Fruit fly (Drosophila melanogaster) whole organism, embryonic: ENCODE measurements around the gene aop.

ENCODE experiments used
- Aef1 ChIP-seq: fragments of 200-800 bp; sonication (Bioruptor generic); IDR thresholded peaks from 3 replicates; pipeline ENCODE4 v1.3.6; 2022; ENCODE audit warnings: missing biosample characterization, missing genetic modification characterization
- CG1024 ChIP-seq: fragments of 200-800 bp; sonication (Bioruptor generic); IDR thresholded peaks from 2 replicates; pipeline ENCODE4 v1.3.6; 2022; ENCODE audit warnings: missing biosample characterization, missing genetic modification characterization
- CG10321 ChIP-seq: fragments of 200-800 bp; sonication (Bioruptor generic); IDR thresholded peaks from 2 replicates; pipeline ENCODE4 v1.3.6; 2022; ENCODE audit warnings: missing biosample characterization, missing genetic modification characterization
- CG10654 ChIP-seq: fragments of 200-800 bp; sonication (Bioruptor generic); optimal IDR thresholded peaks from 2 replicates; lab custom pipeline; 2016; ENCODE audit warnings: missing biosample characterization, missing genetic modification characterization
- CG12104 ChIP-seq: fragments of 200-800 bp; sonication (Bioruptor generic); optimal IDR thresholded peaks from 3 replicates; lab custom pipeline; 2016; ENCODE audit warnings: missing biosample characterization, missing genetic modification characterization
- CG12744 ChIP-seq: fragments of 200-800 bp; sonication (Bioruptor generic); optimal IDR thresholded peaks from 2 replicates; lab custom pipeline; 2016; ENCODE audit warnings: missing biosample characterization, missing genetic modification characterization
- CG13123 ChIP-seq: fragments of 200-800 bp; sonication (Bioruptor generic); optimal IDR thresholded peaks from 2 replicates; lab custom pipeline; 2016; ENCODE audit warnings: missing biosample characterization, missing genetic modification characterization
- CG15011 ChIP-seq: fragments of 200-800 bp; sonication (Bioruptor generic); optimal IDR thresholded peaks from 3 replicates; lab custom pipeline; 2018; ENCODE audit warnings: missing biosample characterization, mild to moderate bottlenecking, missing genetic modification characterization
- CG15073 ChIP-seq: fragments of 200-800 bp; sonication (Bioruptor generic); optimal IDR thresholded peaks from 2 replicates; lab custom pipeline; 2016; ENCODE audit warnings: missing biosample characterization, missing genetic modification characterization
- CG15601 ChIP-seq: fragments of 200-800 bp; sonication (Bioruptor generic); optimal IDR thresholded peaks from 3 replicates; lab custom pipeline; 2019; ENCODE audit warnings: missing biosample characterization, mild to moderate bottlenecking, missing genetic modification characterization, moderate library complexity
- CG16815 ChIP-seq: fragments of 200-800 bp; sonication (Bioruptor generic); optimal IDR thresholded peaks from 3 replicates; lab custom pipeline; 2017; ENCODE audit warnings: missing biosample characterization, mild to moderate bottlenecking, missing genetic modification characterization
- CG17612 ChIP-seq: fragments of 200-800 bp; sonication (Bioruptor generic); IDR thresholded peaks from 2 replicates; pipeline ENCODE4 v1.3.6; 2022; ENCODE audit warnings: missing biosample characterization, missing genetic modification characterization
- CG2129 ChIP-seq: fragments of 200-800 bp; sonication (Bioruptor generic); IDR thresholded peaks from 2 replicates; pipeline ENCODE4 v1.3.6; 2022; ENCODE audit warnings: missing biosample characterization, missing genetic modification characterization; ENCODE audit not compliant: partially characterized antibody
- CG30431 ChIP-seq: fragments of 200-800 bp; sonication (Bioruptor generic); optimal IDR thresholded peaks from 2 replicates; lab custom pipeline; 2017; ENCODE audit warnings: missing biosample characterization, missing genetic modification characterization
- CG3065 ChIP-seq: fragments of 200-800 bp; sonication (Bioruptor generic); optimal IDR thresholded peaks from 2 replicates; lab custom pipeline; 2016; ENCODE audit warnings: missing biosample characterization, missing genetic modification characterization
- CG3407 ChIP-seq: fragments of 200-800 bp; sonication (Bioruptor generic); optimal IDR thresholded peaks from 2 replicates; lab custom pipeline; 2018; ENCODE audit warnings: missing biosample characterization, mild to moderate bottlenecking, missing genetic modification characterization
- CG4360 ChIP-seq: fragments of 200-800 bp; sonication (Bioruptor generic); IDR thresholded peaks from 2 replicates; pipeline ENCODE4 v1.3.6; 2022; ENCODE audit warnings: missing biosample characterization, missing genetic modification characterization
- CG4404 ChIP-seq: fragments of 200-800 bp; sonication (Bioruptor generic); IDR thresholded peaks from 2 replicates; pipeline ENCODE4 v1.3.6; 2022; ENCODE audit warnings: missing biosample characterization, missing genetic modification characterization
- CG6854 ChIP-seq: fragments of 200-800 bp; sonication (Bioruptor generic); optimal IDR thresholded peaks from 3 replicates; lab custom pipeline; 2017; ENCODE audit warnings: missing biosample characterization, mild to moderate bottlenecking, missing genetic modification characterization
- CG8089 ChIP-seq: fragments of 200-800 bp; sonication (Bioruptor generic); optimal IDR thresholded peaks from 3 replicates; lab custom pipeline; 2016; ENCODE audit warnings: missing biosample characterization, missing genetic modification characterization
- CG8924 ChIP-seq: fragments of 200-800 bp; optimal IDR thresholded peaks from 3 replicates; lab custom pipeline; 2019; ENCODE audit warnings: missing biosample characterization, mild to moderate bottlenecking, missing genetic modification characterization, moderate library complexity
- CG9797 ChIP-seq: fragments of 200-800 bp; sonication (Bioruptor generic); optimal IDR thresholded peaks from 3 replicates; lab custom pipeline; 2018; ENCODE audit warnings: missing biosample characterization, mild to moderate bottlenecking, missing genetic modification characterization
- Dad ChIP-seq: fragments of 200-800 bp; sonication (Bioruptor generic); optimal IDR thresholded peaks from 3 replicates; lab custom pipeline; 2016; ENCODE audit warnings: missing biosample characterization, missing genetic modification characterization
- Dbx ChIP-seq: fragments of 200-800 bp; sonication (Bioruptor generic); IDR thresholded peaks from 3 replicates; pipeline ENCODE4 v1.3.6; 2022; ENCODE audit warnings: missing biosample characterization, missing genetic modification characterization
- Dip3 ChIP-seq: fragments of 200-800 bp; sonication (Bioruptor generic); optimal IDR thresholded peaks from 3 replicates; lab custom pipeline; 2016; ENCODE audit warnings: missing biosample characterization, missing genetic modification characterization
- Dp ChIP-seq: fragments of 200-800 bp; sonication (Bioruptor generic); optimal IDR thresholded peaks from 2 replicates; lab custom pipeline; 2018; ENCODE audit warnings: missing biosample characterization, mild to moderate bottlenecking, missing genetic modification characterization, moderate library complexity
- Hr78 ChIP-seq, 2 experiments: fragments of 200-800 bp in 1 of 2; fragments of >200 bp in 1 of 2; sonication (Bioruptor generic) in 1 of 2; optimal IDR thresholded peaks; 2 replicates each; lab custom pipeline; 2017 to 2019; ENCODE audit warnings: missing biosample characterization in 2 of 2, missing genetic modification characterization in 2 of 2, mild to moderate bottlenecking in 1 of 2, moderate library complexity in 1 of 2
- Lhr ChIP-seq: fragments of 200-800 bp; sonication (Bioruptor generic); optimal IDR thresholded peaks from 3 replicates; lab custom pipeline; 2017; ENCODE audit warnings: mild to moderate bottlenecking, missing biosample characterization, missing genetic modification reagents, missing genetic modification characterization
- MBD-R2 ChIP-seq: fragments of 200-800 bp; sonication (Bioruptor generic); IDR thresholded peaks from 2 replicates; pipeline ENCODE4 v1.3.6; 2022; ENCODE audit warnings: missing biosample characterization, missing genetic modification characterization
- Nf-YC ChIP-seq: fragments of 200-800 bp; optimal IDR thresholded peaks from 3 replicates; lab custom pipeline; 2019; ENCODE audit warnings: missing biosample characterization, mild to moderate bottlenecking, missing genetic modification characterization, moderate library complexity
- Optix ChIP-seq: fragments of 200-800 bp; sonication (Bioruptor generic); IDR thresholded peaks from 3 replicates; pipeline ENCODE4 v1.3.6; 2022; ENCODE audit warnings: missing biosample characterization, missing genetic modification characterization
- Taf1 ChIP-seq: fragments of 200-800 bp; sonication (Bioruptor generic); IDR thresholded peaks from 2 replicates; pipeline ENCODE4 v1.3.6; 2022; ENCODE audit warnings: missing biosample characterization, missing genetic modification characterization
- ato ChIP-seq: fragments of 200-800 bp; sonication (Bioruptor generic); IDR thresholded peaks from 2 replicates; pipeline ENCODE4 v1.3.6; 2022; ENCODE audit warnings: missing biosample characterization, missing genetic modification characterization; ENCODE audit not compliant: partially characterized antibody
- cad ChIP-seq: fragments of >200 bp; optimal IDR thresholded peaks from 2 replicates; lab custom pipeline; 2017; ENCODE audit warnings: missing biosample characterization, missing genetic modification characterization
- cato ChIP-seq: fragments of 200-800 bp; sonication (Bioruptor generic); optimal IDR thresholded peaks from 2 replicates; lab custom pipeline; 2016; ENCODE audit warnings: missing biosample characterization, missing genetic modification characterization, borderline replicate concordance
- caup ChIP-seq: fragments of 200-800 bp; sonication (Bioruptor generic); optimal IDR thresholded peaks from 3 replicates; lab custom pipeline; 2017; ENCODE audit warnings: missing biosample characterization, mild to moderate bottlenecking, missing genetic modification characterization, moderate library complexity; ENCODE audit not compliant: severe bottlenecking
- chif ChIP-seq, 2 experiments: fragments of 200-800 bp; sonication (Bioruptor generic); optimal IDR thresholded peaks; 3 replicates each; lab custom pipeline; 2016; ENCODE audit warnings: missing biosample characterization in 2 of 2, missing genetic modification characterization in 2 of 2
- chm ChIP-seq: fragments of 200-800 bp; sonication (Bioruptor generic); IDR thresholded peaks from 2 replicates; pipeline ENCODE4 v1.3.6; 2022; ENCODE audit warnings: missing biosample characterization, missing genetic modification characterization
- fd3F ChIP-seq: fragments of 200-800 bp; sonication (Bioruptor generic); optimal IDR thresholded peaks from 2 replicates; lab custom pipeline; 2018; ENCODE audit warnings: missing biosample characterization, mild to moderate bottlenecking, missing genetic modification characterization, moderate library complexity
- ham ChIP-seq: fragments of 200-800 bp; sonication (Bioruptor generic); IDR thresholded peaks from 2 replicates; pipeline ENCODE4 v1.3.6; 2022; ENCODE audit warnings: missing biosample characterization, missing genetic modification characterization
- nau ChIP-seq: fragments of 200-800 bp; sonication (Bioruptor generic); optimal IDR thresholded peaks from 3 replicates; lab custom pipeline; 2017; ENCODE audit warnings: missing biosample characterization, mild to moderate bottlenecking, missing genetic modification characterization, missing genetic modification reagents
- pho ChIP-seq: fragments of 200-800 bp; sonication (Bioruptor generic); optimal IDR thresholded peaks from 2 replicates; lab custom pipeline; 2016; ENCODE audit warnings: missing biosample characterization, missing genetic modification characterization
- pros ChIP-seq: fragments of 200-800 bp; sonication (Bioruptor generic); optimal IDR thresholded peaks from 3 replicates; lab custom pipeline; 2019; ENCODE audit warnings: missing biosample characterization, mild to moderate bottlenecking, missing genetic modification characterization, moderate library complexity
- ro ChIP-seq: fragments of 200-800 bp; sonication (Bioruptor generic); IDR thresholded peaks from 2 replicates; pipeline ENCODE4 v1.3.6; 2022; ENCODE audit warnings: missing biosample characterization, missing genetic modification characterization
- seq ChIP-seq: fragments of 200-800 bp; sonication (Bioruptor generic); IDR thresholded peaks from 2 replicates; pipeline ENCODE4 v1.3.6; 2022; ENCODE audit warnings: missing biosample characterization, missing genetic modification characterization
- slbo ChIP-seq: fragments of 200-800 bp; sonication (Bioruptor generic); IDR thresholded peaks from 2 replicates; pipeline ENCODE4 v1.3.6; 2022; ENCODE audit warnings: missing biosample characterization, missing genetic modification characterization
- sna ChIP-seq: fragments of 200-800 bp; sonication (Bioruptor generic); IDR thresholded peaks from 2 replicates; pipeline ENCODE4 v1.3.6; 2022; ENCODE audit warnings: missing biosample characterization, missing genetic modification characterization; ENCODE audit not compliant: partially characterized antibody
- tgo ChIP-seq: fragments of 200-800 bp; sonication (Bioruptor generic); IDR thresholded peaks from 3 replicates; pipeline ENCODE4 v1.3.6; 2022; ENCODE audit warnings: missing biosample characterization, missing genetic modification characterization
- tx ChIP-seq: fragments of 200-800 bp; sonication (Bioruptor generic); optimal IDR thresholded peaks from 2 replicates; lab custom pipeline; 2016; ENCODE audit warnings: missing biosample characterization, missing genetic modification characterization

The aop gene

dm6 chr2L:2130157-2130987, 48.2 kb downstream of the aop start, which contains the start of gene Glyp (continued):
- TF ChIP-seq ham (GFP tag; lab: Robert Waterston, UW) (peak; percentile 92), Hr78 (GFP tag; optimal IDR thresholded peaks at IDR 0.05; lab: Kevin White, UChicago) (peak in 1 of 2 experiments; percentile 97), CG8089 (GFP tag; lab: Kevin White, UChicago) (no peak), CG1024 (peak; percentile 63), fd3F (GFP tag; lab: Kevin White, UChicago) (peak; percentile 96), pros (peak; percentile 72), sna (GFP tag; lab: Robert Waterston, UW) (peak; percentile 65; the same call in 1 of the 2 replicates), CG3065 (GFP tag; lab: Kevin White, UChicago) (peak; percentile 81), Optix (peak; percentile 87), ro (peak; percentile 81), tx (GFP tag; lab: Kevin White, UChicago) (peak; percentile 33), chm (GFP tag; lab: Robert Waterston, UW) (peak; percentile 71; the same call in 1 of the 2 replicates), CG10654 (GFP tag; lab: Kevin White, UChicago) (peak; percentile 90), cato (peak; percentile 83), Dad (peak; percentile 71), Taf1 (peak; percentile 93), CG17612 (GFP tag; lab: Robert Waterston, UW) (peak; percentile 91), CG10321 (peak; percentile 84), CG9797 (GFP tag; lab: Kevin White, UChicago) (peak; percentile 62), CG16815 (GFP tag; lab: Kevin White, UChicago) (peak; percentile 92), seq (GFP tag; lab: Robert Waterston, UW) (peak; percentile 94), CG6854 (GFP tag; lab: Kevin White, UChicago) (peak; percentile 98), CG12104 (GFP tag; lab: Kevin White, UChicago) (peak; percentile 97), pho (GFP tag; lab: Kevin White, UChicago) (peak; percentile 90), caup (peak; percentile 98), CG2129 (no peak), CG15073 (GFP tag; lab: Kevin White, UChicago) (no peak), MBD-R2 (GFP tag; lab: Robert Waterston, UW) (peak; percentile 91), Lhr (GFP tag; lab: Kevin White, UChicago) (peak; percentile 55), CG13123 (peak; percentile 84), CG4360 (GFP tag; lab: Robert Waterston, UW) (peak; percentile 60), CG3407 (peak; percentile 93), CG8924 (tag; lab: Kevin White, UChicago) (peak; percentile 98), Aef1 (GFP tag; lab: Robert Waterston, UW) (peak; percentile 89), Dp (GFP tag; lab: Kevin White, UChicago) (peak; percentile 99), slbo (GFP tag; lab: Robert Waterston, UW) (peak; percentile 97), CG30431 (GFP tag; lab: Kevin White, UChicago) (peak; percentile 91), CG15011 (GFP tag; lab: Kevin White, UChicago) (peak; percentile 96), nau (peak; percentile 98), CG15601 (tag; lab: Kevin White, UChicago) (peak; percentile 96), CG4404 (peak; percentile 89), tgo (GFP tag; lab: Robert Waterston, UW) (peak; percentile 96), cad (no peak), ato (GFP tag; lab: Robert Waterston, UW) (no peak), Dip3 (GFP tag; lab: Kevin White, UChicago) (peak; percentile 79), Dbx (GFP tag; lab: Robert Waterston, UW) (peak; percentile 97), chif (GFP tag; optimal IDR thresholded peaks at IDR 0.05; lab: Kevin White, UChicago) (peak; percentile 35 to 76), CG12744 (no peak), Nf-YC (tag; lab: Kevin White, UChicago) (peak; percentile 92)
